Worm (Caenorhabditis elegans) whole organism, mixed stage, embryonic: Measurements from ENCODE around the gene Y53G8AM.6.

ENCODE experiments used
- nhr-28 ChIP-seq: fragments of 150-350 bp; optimal IDR thresholded peaks from 2 replicates; lab custom pipeline; 2014; ENCODE audit warnings: missing biosample characterization, missing genetic modification characterization
- unc-39 ChIP-seq: fragments of 150-350 bp; optimal IDR thresholded peaks from 2 replicates; lab custom pipeline; 2014; ENCODE audit warnings: missing biosample characterization, missing genetic modification characterization

ce11 chrIII:3266602-3267001, 7.0 kb upstream of the Y53G8AM.6 start, which contains the start of gene Y53G8AM.7:
- TF ChIP-seq nhr-28, result no peak
- no peak for TF ChIP-seq unc-39
